Worm (Caenorhabditis elegans): ENCODE results near the gene tag-297.

DNA sequence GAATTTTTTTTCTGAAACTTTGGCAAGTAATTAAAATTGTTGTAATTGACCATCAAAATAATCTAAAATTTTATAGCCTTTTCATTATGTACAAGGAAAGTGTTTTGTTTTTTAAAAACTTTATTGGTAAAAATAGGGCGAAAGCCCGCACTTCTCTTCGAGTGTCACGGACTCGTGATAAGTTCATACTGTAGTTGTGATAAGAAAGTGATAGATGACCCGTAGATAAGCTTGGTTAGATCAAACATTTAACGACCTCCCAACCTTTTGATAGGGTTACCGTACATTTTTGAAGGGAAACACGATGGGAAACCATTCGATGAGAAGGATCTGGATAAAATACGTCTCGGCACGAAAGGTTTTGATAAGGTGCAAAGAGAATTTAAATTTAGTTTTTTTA is 11.0 kb upstream of the tag-297 start:
- no peak for TF ChIP-seq R02D3.7 (tag; optimal IDR thresholded peaks at IDR 0.05)
- no peak for TF ChIP-seq lin-13 (GFP tag; optimal IDR thresholded peaks at IDR 0.05)
- no peak for TF ChIP-seq nhr-6 (tag; optimal IDR thresholded peaks at IDR 0.05)
- no peak for TF ChIP-seq ztf-11 (tag; optimal IDR thresholded peaks at IDR 0.05)
- TF ChIP-seq nhr-77 (tag; optimal IDR thresholded peaks at IDR 0.05): no peak
- TF ChIP-seq mdl-1 (tag; optimal IDR thresholded peaks at IDR 0.05): no peak
- no peak for TF ChIP-seq egl-27 (tag; optimal IDR thresholded peaks at IDR 0.05)
- no peak for TF ChIP-seq unc-62 (GFP tag; optimal IDR thresholded peaks at IDR 0.05)
- TF ChIP-seq nhr-129 (tag; optimal IDR thresholded peaks at IDR 0.05): no peak

All from whole organism, L2 larva.